Fruit fly (Drosophila melanogaster) whole organism, embryonic: Measurements from ENCODE around the gene nAChRbeta1.

Experiments
- Ada2b ChIP-seq: fragments of 200-800 bp; sonication (Bioruptor generic); IDR thresholded peaks from 2 replicates; pipeline ENCODE4 v1.3.6; 2022; ENCODE audit warnings: missing biosample characterization, missing genetic modification characterization
- Asciz ChIP-seq: fragments of 200-800 bp; sonication (Bioruptor generic); optimal IDR thresholded peaks from 2 replicates; lab custom pipeline; 2017; ENCODE audit warnings: missing biosample characterization, mild to moderate bottlenecking, missing genetic modification characterization, missing genetic modification reagents
- Atf3 ChIP-seq: fragments of 200-800 bp; sonication (Bioruptor generic); optimal IDR thresholded peaks from 3 replicates; lab custom pipeline; 2016; ENCODE audit warnings: missing biosample characterization, missing genetic modification characterization
- Bdp1 ChIP-seq: fragments of 200-800 bp; sonication (Bioruptor generic); optimal IDR thresholded peaks from 3 replicates; lab custom pipeline; 2016; ENCODE audit warnings: missing biosample characterization, missing genetic modification characterization
- CG10959 ChIP-seq: fragments of 200-800 bp; sonication (Bioruptor generic); IDR thresholded peaks from 2 replicates; pipeline ENCODE4 v1.3.6; 2022; ENCODE audit warnings: missing biosample characterization, missing genetic modification characterization
- CG11085 ChIP-seq: fragments of 200-800 bp; sonication (Bioruptor generic); IDR thresholded peaks from 2 replicates; pipeline ENCODE4 v1.3.6; 2022; ENCODE audit warnings: missing biosample characterization, missing genetic modification characterization
- CG11398 ChIP-seq: fragments of 200-800 bp; sonication (Bioruptor generic); optimal IDR thresholded peaks from 2 replicates; lab custom pipeline; 2016; ENCODE audit warnings: missing biosample characterization, missing genetic modification characterization
- CG11696 ChIP-seq: fragments of 200-800 bp; sonication (Bioruptor generic); IDR thresholded peaks from 2 replicates; pipeline ENCODE4 v1.3.6; 2022; ENCODE audit warnings: missing biosample characterization, missing genetic modification characterization
- CG12104 ChIP-seq: fragments of 200-800 bp; sonication (Bioruptor generic); optimal IDR thresholded peaks from 3 replicates; lab custom pipeline; 2016; ENCODE audit warnings: missing biosample characterization, missing genetic modification characterization
- CG12155 ChIP-seq: fragments of 200-800 bp; sonication (Bioruptor generic); optimal IDR thresholded peaks from 3 replicates; lab custom pipeline; 2016; ENCODE audit warnings: missing biosample characterization, missing genetic modification characterization
- CG1233 ChIP-seq: fragments of 200-800 bp; sonication (Bioruptor generic); optimal IDR thresholded peaks from 4 replicates; lab custom pipeline; 2018; ENCODE audit warnings: missing biosample characterization, mild to moderate bottlenecking, missing genetic modification characterization
- CG12659 ChIP-seq: fragments of 200-800 bp; sonication (Bioruptor generic); optimal IDR thresholded peaks from 3 replicates; lab custom pipeline; 2017; ENCODE audit warnings: mild to moderate bottlenecking, missing biosample characterization, missing genetic modification reagents, missing genetic modification characterization
- CG12942 ChIP-seq: fragments of 200-800 bp; sonication (Bioruptor generic); optimal IDR thresholded peaks from 3 replicates; lab custom pipeline; 2016; ENCODE audit warnings: missing biosample characterization, missing genetic modification characterization
- CG14860 ChIP-seq: fragments of 200-800 bp; sonication (Bioruptor generic); IDR thresholded peaks from 3 replicates; pipeline ENCODE4 v1.3.6; 2022; ENCODE audit warnings: missing biosample characterization, missing genetic modification characterization; ENCODE audit not compliant: partially characterized antibody
- CG2712 ChIP-seq: fragments of 200-800 bp; optimal IDR thresholded peaks from 3 replicates; lab custom pipeline; 2019; ENCODE audit warnings: missing biosample characterization, mild to moderate bottlenecking, missing genetic modification characterization, moderate library complexity
- CG4854 ChIP-seq: fragments of 200-800 bp; sonication (Bioruptor generic); optimal IDR thresholded peaks from 2 replicates; lab custom pipeline; 2016; ENCODE audit warnings: missing biosample characterization, missing genetic modification characterization, inconsistent platforms
- CG6254 ChIP-seq: fragments of 200-800 bp; sonication (Bioruptor generic); optimal IDR thresholded peaks from 3 replicates; lab custom pipeline; 2017; ENCODE audit warnings: mild to moderate bottlenecking, missing biosample characterization, missing genetic modification reagents, missing genetic modification characterization
- CG6791 ChIP-seq: fragments of 200-800 bp; sonication (Bioruptor generic); IDR thresholded peaks from 3 replicates; pipeline ENCODE4 v1.3.6; 2022; ENCODE audit warnings: missing biosample characterization, missing genetic modification characterization; ENCODE audit not compliant: partially characterized antibody
- CHES-1-like ChIP-seq: fragments of 200-800 bp; sonication (Bioruptor generic); optimal IDR thresholded peaks from 2 replicates; lab custom pipeline; 2016; ENCODE audit warnings: missing biosample characterization, missing genetic modification characterization
- D ChIP-seq, 2 experiments: fragments of 200-800 bp in 1 of 2; fragments of >200 bp in 1 of 2; sonication (Bioruptor generic) in 1 of 2; optimal IDR thresholded peaks; 2 replicates in 1 of 2; 3 replicates in 1 of 2; lab custom pipeline; 2017; ENCODE audit warnings: mild to moderate bottlenecking in 1 of 2, missing biosample characterization in 1 of 2, missing genetic modification characterization in 1 of 2, missing genetic modification reagents in 1 of 2
- Doc2 ChIP-seq: fragments of 200-800 bp; sonication (Bioruptor generic); IDR thresholded peaks from 2 replicates; pipeline ENCODE4 v1.3.6; 2022; ENCODE audit warnings: missing biosample characterization, missing genetic modification characterization
- Fer2 ChIP-seq: fragments of 200-800 bp; sonication (Bioruptor generic); optimal IDR thresholded peaks from 2 replicates; lab custom pipeline; 2018; ENCODE audit warnings: missing biosample characterization, mild to moderate bottlenecking, missing genetic modification characterization, moderate library complexity
- Fer3 ChIP-seq: fragments of 200-800 bp; sonication (Bioruptor generic); optimal IDR thresholded peaks from 2 replicates; lab custom pipeline; 2018; ENCODE audit warnings: missing biosample characterization, mild to moderate bottlenecking, missing genetic modification characterization, moderate library complexity
- HLH54F ChIP-seq: fragments of 200-800 bp; sonication (Bioruptor generic); optimal IDR thresholded peaks from 3 replicates; lab custom pipeline; 2016; ENCODE audit warnings: missing biosample characterization, missing genetic modification characterization
- Mes4 ChIP-seq: fragments of 200-800 bp; sonication (Bioruptor generic); optimal IDR thresholded peaks from 2 replicates; lab custom pipeline; 2016; ENCODE audit warnings: missing biosample characterization, missing genetic modification characterization
- Rfx ChIP-seq: fragments of 200-800 bp; sonication (Bioruptor generic); IDR thresholded peaks from 2 replicates; pipeline ENCODE4 v1.3.6; 2022; ENCODE audit warnings: missing biosample characterization, missing genetic modification characterization
- Side ChIP-seq: fragments of 200-800 bp; sonication (Bioruptor generic); optimal IDR thresholded peaks from 2 replicates; lab custom pipeline; 2016; ENCODE audit warnings: missing biosample characterization, missing genetic modification characterization
- YL-1 ChIP-seq: fragments of 200-800 bp; sonication (Bioruptor generic); optimal IDR thresholded peaks from 3 replicates; lab custom pipeline; 2017; ENCODE audit warnings: missing biosample characterization, mild to moderate bottlenecking, missing genetic modification characterization
- abd-A ChIP-seq: fragments of 200-800 bp; sonication (Bioruptor generic); optimal IDR thresholded peaks from 3 replicates; lab custom pipeline; 2019; ENCODE audit warnings: missing biosample characterization, mild to moderate bottlenecking, missing genetic modification characterization, moderate library complexity
- aop ChIP-seq: fragments of 200-800 bp; sonication (Bioruptor generic); IDR thresholded peaks from 2 replicates; pipeline ENCODE4 v1.3.6; 2022; ENCODE audit warnings: missing biosample characterization, missing genetic modification characterization
- ase ChIP-seq: fragments of 200-800 bp; sonication (Bioruptor generic); IDR thresholded peaks from 3 replicates; pipeline ENCODE4 v1.3.6; 2022; ENCODE audit warnings: missing biosample characterization, missing genetic modification characterization
- bab2 ChIP-seq: fragments of 200-800 bp; sonication (Bioruptor generic); optimal IDR thresholded peaks from 2 replicates; lab custom pipeline; 2016; ENCODE audit warnings: missing biosample characterization, missing genetic modification characterization
- bigmax ChIP-seq: fragments of 200-800 bp; sonication (Bioruptor generic); optimal IDR thresholded peaks from 2 replicates; lab custom pipeline; 2018; ENCODE audit warnings: missing biosample characterization, mild to moderate bottlenecking, missing genetic modification characterization
- cato ChIP-seq: fragments of 200-800 bp; sonication (Bioruptor generic); optimal IDR thresholded peaks from 2 replicates; lab custom pipeline; 2016; ENCODE audit warnings: missing biosample characterization, missing genetic modification characterization, borderline replicate concordance
- crol ChIP-seq: fragments of 200-800 bp; sonication (Bioruptor generic); IDR thresholded peaks from 2 replicates; pipeline ENCODE4 v1.3.6; 2022; ENCODE audit warnings: missing biosample characterization, missing genetic modification characterization
- emc ChIP-seq: fragments of 200-800 bp; sonication (Bioruptor generic); optimal IDR thresholded peaks from 2 replicates; lab custom pipeline; 2016; ENCODE audit warnings: missing biosample characterization, missing genetic modification characterization
- fd96Cb ChIP-seq: fragments of 200-800 bp; sonication (Bioruptor generic); optimal IDR thresholded peaks from 2 replicates; lab custom pipeline; 2018; ENCODE audit warnings: missing biosample characterization, mild to moderate bottlenecking, missing genetic modification characterization, moderate library complexity
- fu2 ChIP-seq: fragments of 200-800 bp; sonication (Bioruptor generic); optimal IDR thresholded peaks from 2 replicates; lab custom pipeline; 2016; ENCODE audit warnings: missing biosample characterization, missing genetic modification characterization
- gsb ChIP-seq: fragments of 200-800 bp; sonication (Bioruptor generic); IDR thresholded peaks from 2 replicates; pipeline ENCODE4 v1.3.6; 2022; ENCODE audit warnings: missing biosample characterization, missing genetic modification characterization
- gt ChIP-seq: fragments of 200-800 bp; sonication (Bioruptor generic); IDR thresholded peaks from 2 replicates; pipeline ENCODE4 v1.3.6; 2022; ENCODE audit warnings: missing biosample characterization, missing genetic modification characterization
- h ChIP-seq: fragments of >200 bp; optimal IDR thresholded peaks from 2 replicates; lab custom pipeline; 2017
- hth ChIP-seq: fragments of >200 bp; optimal IDR thresholded peaks from 2 replicates; lab custom pipeline; 2017; ENCODE audit warnings: inconsistent platforms
- lov ChIP-seq, 2 experiments: fragments of 200-800 bp in 1 of 2; fragments of >200 bp in 1 of 2; sonication (Bioruptor generic) in 1 of 2; IDR thresholded peaks in 1 of 2; optimal IDR thresholded peaks in 1 of 2; 2 replicates in 1 of 2; 3 replicates in 1 of 2; pipeline versions ENCODE4 v1.3.6 to Lab custom; 2017 to 2022; ENCODE audit warnings: missing biosample characterization in 1 of 2, missing genetic modification characterization in 1 of 2
- org-1 ChIP-seq: fragments of 200-800 bp; sonication (Bioruptor generic); optimal IDR thresholded peaks from 2 replicates; lab custom pipeline; 2017; ENCODE audit warnings: missing biosample characterization, missing genetic modification characterization
- pho ChIP-seq: fragments of 200-800 bp; sonication (Bioruptor generic); optimal IDR thresholded peaks from 2 replicates; lab custom pipeline; 2016; ENCODE audit warnings: missing biosample characterization, missing genetic modification characterization
- repo ChIP-seq: fragments of 200-800 bp; sonication (Bioruptor generic); optimal IDR thresholded peaks from 2 replicates; lab custom pipeline; 2016; ENCODE audit warnings: missing biosample characterization, missing genetic modification characterization
- sens ChIP-seq: fragments of 200-800 bp; sonication (Bioruptor generic); peaks from one replicate; lab custom pipeline; 2016; ENCODE audit warnings: missing biosample characterization, missing genetic modification characterization
- sug ChIP-seq: fragments of 200-800 bp; optimal IDR thresholded peaks from 2 replicates; lab custom pipeline; 2019; ENCODE audit warnings: missing biosample characterization, mild to moderate bottlenecking, missing genetic modification characterization, moderate library complexity
- wdn ChIP-seq: fragments of 200-800 bp; sonication (Bioruptor generic); IDR thresholded peaks from 2 replicates; pipeline ENCODE4 v1.3.6; 2022; ENCODE audit warnings: missing biosample characterization, missing genetic modification characterization

nAChRbeta1 gene

dm6 chr3L:4406653-4407257, 22.4 kb upstream of the nAChRbeta1 start, which contains the start of gene TP53INP (continued):
- TF ChIP-seq CHES-1-like (GFP tag; lab: Kevin White, UChicago) (peak; percentile 27), CG6254 (peak; percentile 76), repo (GFP tag; lab: Kevin White, UChicago) (peak; percentile 71), Bdp1 (GFP tag; lab: Kevin White, UChicago) (peak; percentile 21), Rfx (GFP tag; lab: Robert Waterston, UW) (peak; percentile 64), CG2712 (tag; lab: Kevin White, UChicago) (peak; percentile 93), CG1233 (GFP tag; lab: Kevin White, UChicago) (peak; percentile 79), emc (GFP tag; lab: Kevin White, UChicago) (peak; percentile 30), gt (GFP tag; lab: Robert Waterston, UW) (peak; percentile 33; the same call in 1 of the 2 replicates), CG12104 (GFP tag; lab: Kevin White, UChicago) (peak; percentile 88), Mes4 (peak; percentile 70), pho (peak; percentile 73), abd-A (no peak), D (optimal IDR thresholded peaks at IDR 0.05; lab: Kevin White, UChicago) (no peak), D (GFP tag; optimal IDR thresholded peaks at IDR 0.05; lab: Kevin White, UChicago) (peak; percentile 90), bigmax (GFP tag; lab: Kevin White, UChicago) (no peak), gsb (0 out of 2 replicates have a peak, but pooled peaks have one; percentile 6), Ada2b (GFP tag; lab: Robert Waterston, UW) (0 out of 2 replicates have a peak, but pooled peaks have one; percentile 41), Atf3 (peak; percentile 65), hth (lab: Kevin White, UChicago) (no peak), YL-1 (GFP tag; lab: Kevin White, UChicago) (peak; percentile 55), CG12659 (GFP tag; lab: Kevin White, UChicago) (peak; percentile 92), sens (GFP tag; lab: Kevin White, UChicago) (peak; percentile 96), Doc2 (GFP tag; lab: Robert Waterston, UW) (no peak), lov (optimal IDR thresholded peaks at IDR 0.05; lab: Kevin White, UChicago) (no peak), lov (GFP tag; IDR thresholded peaks at IDR 0.05; lab: Robert Waterston, UW) (peak; percentile 39; the same call in 1 of the 3 replicates), CG6791 (peak; percentile 41; the same call in 1 of the 3 replicates), fu2 (GFP tag; lab: Kevin White, UChicago) (peak; percentile 10), bab2 (GFP tag; lab: Kevin White, UChicago) (peak; percentile 62), CG11085 (no peak), CG12155 (GFP tag; lab: Kevin White, UChicago) (peak; percentile 78), wdn (GFP tag; lab: Robert Waterston, UW) (no peak), crol (GFP tag; lab: Robert Waterston, UW) (0 out of 2 replicates have a peak, but pooled peaks have one; percentile 31), CG14860 (GFP tag; lab: Robert Waterston, UW) (no peak), h (lab: Kevin White, UChicago) (no peak), CG11696 (0 out of 2 replicates have a peak, but pooled peaks have one; percentile 21), Fer3 (peak; percentile 74), Asciz (peak; percentile 81), CG10959 (GFP tag; lab: Robert Waterston, UW) (peak; percentile 56; the same call in 1 of the 2 replicates), Fer2 (peak; percentile 59), CG4854 (GFP tag; lab: Kevin White, UChicago) (peak; percentile 68), CG12942 (GFP tag; lab: Kevin White, UChicago) (peak; percentile 66), Side (GFP tag; lab: Kevin White, UChicago) (peak; percentile 65), ase (GFP tag; lab: Robert Waterston, UW) (peak; percentile 48; the same call in 2 of the 3 replicates), CG11398 (peak; percentile 47), fd96Cb (tag; lab: Kevin White, UChicago) (peak; percentile 89), aop (0 out of 2 replicates have a peak, but pooled peaks have one; percentile 5), cato (peak; percentile 65), HLH54F (peak; percentile 68), org-1 (GFP tag; lab: Kevin White, UChicago) (peak; percentile 91), sug (peak; percentile 87)
